Fruit fly (Drosophila melanogaster) whole organism, pupa: Measurements from ENCODE around the gene Crg-1.

ENCODE experiments used
- CG10348 ChIP-seq: fragments of 200-800 bp; sonication (Bioruptor generic); IDR thresholded peaks from 2 replicates; pipeline ENCODE4 v1.3.6; 2022; ENCODE audit warnings: missing biosample characterization, missing genetic modification characterization
- CG15710 ChIP-seq: fragments of 200-800 bp; sonication (Bioruptor generic); optimal IDR thresholded peaks from 2 replicates; lab custom pipeline; 2018; ENCODE audit warnings: missing biosample characterization, mild to moderate bottlenecking, missing genetic modification characterization, moderate library complexity
- CG17806 ChIP-seq: fragments of 200-800 bp; sonication (Bioruptor generic); optimal IDR thresholded peaks from 2 replicates; lab custom pipeline; 2018; ENCODE audit warnings: missing biosample characterization, mild to moderate bottlenecking, missing genetic modification characterization, moderate library complexity
- CG32121 ChIP-seq: fragments of 200-800 bp; sonication (Bioruptor generic); IDR thresholded peaks from 2 replicates; pipeline ENCODE4 v1.3.6; 2022; ENCODE audit warnings: missing biosample characterization, missing genetic modification characterization
- CG8301 ChIP-seq: fragments of 200-800 bp; sonication (Bioruptor generic); optimal IDR thresholded peaks from 2 replicates; lab custom pipeline; 2018; ENCODE audit warnings: missing biosample characterization, mild to moderate bottlenecking, missing genetic modification characterization
- CG9948 ChIP-seq: fragments of 200-800 bp; sonication (Bioruptor generic); optimal IDR thresholded peaks from 2 replicates; lab custom pipeline; 2018; ENCODE audit warnings: missing biosample characterization, mild to moderate bottlenecking, missing genetic modification characterization, moderate library complexity
- D1 ChIP-seq: fragments of 200-800 bp; sonication (Bioruptor generic); optimal IDR thresholded peaks from 2 replicates; lab custom pipeline; 2018; ENCODE audit warnings: missing biosample characterization, mild to moderate bottlenecking, missing genetic modification characterization, moderate library complexity
- EcR ChIP-seq: fragments of 200-800 bp; sonication (Bioruptor generic); optimal IDR thresholded peaks from 3 replicates; lab custom pipeline; 2019; ENCODE audit warnings: missing biosample characterization, missing genetic modification characterization, mild to moderate bottlenecking, moderate library complexity, missing genetic modification reagents
- Snoo ChIP-seq: fragments of 200-800 bp; sonication (Bioruptor generic); optimal IDR thresholded peaks from 3 replicates; lab custom pipeline; 2017; ENCODE audit warnings: missing biosample characterization, mild to moderate bottlenecking, missing genetic modification characterization, inconsistent platforms
- gl ChIP-seq: fragments of 200-800 bp; sonication (Bioruptor generic); optimal IDR thresholded peaks from 2 replicates; lab custom pipeline; 2018; ENCODE audit warnings: missing biosample characterization, mild to moderate bottlenecking, missing genetic modification characterization
- rn ChIP-seq: fragments of 200-800 bp; sonication (Bioruptor generic); IDR thresholded peaks from 2 replicates; pipeline ENCODE4 v1.3.6; 2022; ENCODE audit warnings: missing biosample characterization, missing genetic modification characterization

DNA sequence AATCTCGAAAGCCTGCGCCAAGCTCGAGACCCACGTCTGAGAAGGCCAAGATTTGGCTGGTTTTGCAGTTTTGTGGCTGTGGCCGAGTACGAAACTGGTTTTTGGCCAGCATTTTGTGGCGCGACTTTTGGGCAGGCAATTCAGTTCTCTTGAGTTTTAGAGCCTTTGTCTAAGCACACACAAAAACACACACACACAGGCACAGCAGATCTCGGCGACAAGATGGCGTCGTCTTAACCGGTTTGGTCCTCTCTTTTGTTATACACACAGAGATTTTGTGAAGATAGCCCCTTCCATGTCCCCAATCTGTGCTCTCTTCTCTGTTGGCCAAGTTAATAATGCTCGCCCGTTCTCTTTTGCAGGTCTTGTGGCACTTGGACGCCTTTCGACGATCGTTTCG is 47.9 kb downstream of the Crg-1 start:
- no peak for TF ChIP-seq Snoo (tag; lab: Kevin White, UChicago)
- no peak for TF ChIP-seq D1 (tag; lab: Kevin White, UChicago)
- TF ChIP-seq CG32121 (GFP tag; lab: Robert Waterston, UW): peak; percentile 57
- no peak for TF ChIP-seq EcR (GFP tag; lab: Kevin White, UChicago)
- TF ChIP-seq CG17806 (tag; lab: Kevin White, UChicago): no peak
- TF ChIP-seq gl: no peak
- TF ChIP-seq CG10348: no peak
- no peak for TF ChIP-seq rn (GFP tag; lab: Robert Waterston, UW)
- TF ChIP-seq CG8301 (tag; lab: Kevin White, UChicago): no peak
- no peak for TF ChIP-seq CG15710
- TF ChIP-seq CG9948 (tag; lab: Kevin White, UChicago): no peak
